Fruit fly (Drosophila melanogaster) whole organism, embryonic: ENCODE measurements around the gene CG2182.

Experiments
- BEAF-32 ChIP-seq: fragments of 200-800 bp; sonication (Bioruptor generic); optimal IDR thresholded peaks from 3 replicates; lab custom pipeline; 2017; ENCODE audit warnings: missing biosample characterization, missing genetic modification characterization, mild to moderate bottlenecking, moderate library complexity, missing genetic modification reagents
- Bdp1 ChIP-seq: fragments of 200-800 bp; sonication (Bioruptor generic); optimal IDR thresholded peaks from 3 replicates; lab custom pipeline; 2016; ENCODE audit warnings: missing biosample characterization, missing genetic modification characterization
- Blimp-1 ChIP-seq: fragments of 200-800 bp; sonication (Bioruptor generic); optimal IDR thresholded peaks from 3 replicates; lab custom pipeline; 2018; ENCODE audit warnings: missing biosample characterization, missing genetic modification characterization, mild to moderate bottlenecking, moderate library complexity, missing genetic modification reagents
- C15 ChIP-seq: fragments of 200-800 bp; sonication (Bioruptor generic); IDR thresholded peaks from 3 replicates; pipeline ENCODE4 v1.3.6; 2022; ENCODE audit warnings: missing biosample characterization, missing genetic modification characterization
- CG1024 ChIP-seq: fragments of 200-800 bp; sonication (Bioruptor generic); IDR thresholded peaks from 2 replicates; pipeline ENCODE4 v1.3.6; 2022; ENCODE audit warnings: missing biosample characterization, missing genetic modification characterization
- CG10274 ChIP-seq: fragments of 200-800 bp; sonication (Bioruptor generic); optimal IDR thresholded peaks from 3 replicates; lab custom pipeline; 2017; ENCODE audit warnings: missing biosample characterization, mild to moderate bottlenecking, missing genetic modification characterization
- CG11696 ChIP-seq: fragments of 200-800 bp; sonication (Bioruptor generic); IDR thresholded peaks from 2 replicates; pipeline ENCODE4 v1.3.6; 2022; ENCODE audit warnings: missing biosample characterization, missing genetic modification characterization
- CG11723 ChIP-seq: fragments of 200-800 bp; sonication (Bioruptor generic); optimal IDR thresholded peaks from 2 replicates; lab custom pipeline; 2017; ENCODE audit warnings: missing biosample characterization, mild to moderate bottlenecking, missing genetic modification characterization
- CG12769 ChIP-seq: fragments of 200-800 bp; sonication (Bioruptor generic); optimal IDR thresholded peaks from 2 replicates; lab custom pipeline; 2019; ENCODE audit warnings: missing biosample characterization, mild to moderate bottlenecking, missing genetic modification characterization, moderate library complexity
- CG13424 ChIP-seq: fragments of 200-800 bp; sonication (Bioruptor generic); optimal IDR thresholded peaks from 2 replicates; lab custom pipeline; 2019; ENCODE audit warnings: missing biosample characterization, mild to moderate bottlenecking, missing genetic modification characterization, moderate library complexity
- CG15269 ChIP-seq: fragments of 200-800 bp; sonication (Bioruptor generic); optimal IDR thresholded peaks from 2 replicates; lab custom pipeline; 2018; ENCODE audit warnings: missing biosample characterization, mild to moderate bottlenecking, missing genetic modification characterization, moderate library complexity
- CG15601 ChIP-seq: fragments of 200-800 bp; sonication (Bioruptor generic); optimal IDR thresholded peaks from 3 replicates; lab custom pipeline; 2019; ENCODE audit warnings: missing biosample characterization, mild to moderate bottlenecking, missing genetic modification characterization, moderate library complexity
- CG16815 ChIP-seq: fragments of 200-800 bp; sonication (Bioruptor generic); optimal IDR thresholded peaks from 3 replicates; lab custom pipeline; 2017; ENCODE audit warnings: missing biosample characterization, mild to moderate bottlenecking, missing genetic modification characterization
- CG17361 ChIP-seq: fragments of 200-800 bp; sonication (Bioruptor generic); IDR thresholded peaks from 3 replicates; pipeline ENCODE4 v1.3.6; 2022; ENCODE audit warnings: missing biosample characterization, missing genetic modification characterization
- CG17568 ChIP-seq: fragments of 200-800 bp; sonication (Bioruptor generic); optimal IDR thresholded peaks from 2 replicates; lab custom pipeline; 2018; ENCODE audit warnings: missing biosample characterization, mild to moderate bottlenecking, missing genetic modification characterization, moderate library complexity
- CG3065 ChIP-seq: fragments of 200-800 bp; sonication (Bioruptor generic); optimal IDR thresholded peaks from 2 replicates; lab custom pipeline; 2016; ENCODE audit warnings: missing biosample characterization, missing genetic modification characterization
- CG4820 ChIP-seq: fragments of 200-800 bp; sonication (Bioruptor generic); optimal IDR thresholded peaks from 3 replicates; lab custom pipeline; 2016; ENCODE audit warnings: missing biosample characterization, missing genetic modification characterization
- CG6791 ChIP-seq: fragments of 200-800 bp; sonication (Bioruptor generic); IDR thresholded peaks from 3 replicates; pipeline ENCODE4 v1.3.6; 2022; ENCODE audit warnings: missing biosample characterization, missing genetic modification characterization; ENCODE audit not compliant: partially characterized antibody
- CG7271 ChIP-seq: fragments of 200-800 bp; sonication (Bioruptor generic); optimal IDR thresholded peaks from 2 replicates; lab custom pipeline; 2018; ENCODE audit warnings: missing biosample characterization, mild to moderate bottlenecking, missing genetic modification characterization, moderate library complexity
- CG7357 ChIP-seq: fragments of 200-800 bp; sonication (Bioruptor generic); IDR thresholded peaks from 3 replicates; pipeline ENCODE4 v1.3.6; 2022; ENCODE audit warnings: missing biosample characterization, missing genetic modification characterization
- CG7928 ChIP-seq: fragments of 200-800 bp; sonication (Bioruptor generic); optimal IDR thresholded peaks from 2 replicates; lab custom pipeline; 2017; ENCODE audit warnings: missing biosample characterization, mild to moderate bottlenecking, missing genetic modification characterization
- CG8924 ChIP-seq: fragments of 200-800 bp; optimal IDR thresholded peaks from 3 replicates; lab custom pipeline; 2019; ENCODE audit warnings: missing biosample characterization, mild to moderate bottlenecking, missing genetic modification characterization, moderate library complexity
- CG9797 ChIP-seq: fragments of 200-800 bp; sonication (Bioruptor generic); optimal IDR thresholded peaks from 3 replicates; lab custom pipeline; 2018; ENCODE audit warnings: missing biosample characterization, mild to moderate bottlenecking, missing genetic modification characterization
- Dref ChIP-seq: fragments of 200-800 bp; sonication (Bioruptor generic); IDR thresholded peaks from 2 replicates; pipeline ENCODE4 v1.3.6; 2022; ENCODE audit warnings: missing biosample characterization, missing genetic modification characterization
- HLH4C ChIP-seq: fragments of 200-800 bp; sonication (Bioruptor generic); IDR thresholded peaks from 3 replicates; pipeline ENCODE4 v1.3.6; 2022; ENCODE audit warnings: missing biosample characterization, missing genetic modification characterization; ENCODE audit not compliant: partially characterized antibody
- Hmr ChIP-seq: fragments of 200-800 bp; sonication (Bioruptor generic); optimal IDR thresholded peaks from 3 replicates; lab custom pipeline; 2017; ENCODE audit warnings: mild to moderate bottlenecking, missing biosample characterization, missing genetic modification reagents, missing genetic modification characterization
- Hr51 ChIP-seq, 2 experiments: fragments of 200-800 bp; sonication (Bioruptor generic); optimal IDR thresholded peaks; 2 replicates in 1 of 2; 3 replicates in 1 of 2; lab custom pipeline; 2016 to 2018; ENCODE audit warnings: missing biosample characterization in 2 of 2, missing genetic modification characterization in 2 of 2, mild to moderate bottlenecking in 1 of 2, moderate library complexity in 1 of 2
- Hr78 ChIP-seq, 2 experiments: fragments of 200-800 bp in 1 of 2; fragments of >200 bp in 1 of 2; sonication (Bioruptor generic) in 1 of 2; optimal IDR thresholded peaks; 2 replicates each; lab custom pipeline; 2017 to 2019; ENCODE audit warnings: missing biosample characterization in 2 of 2, missing genetic modification characterization in 2 of 2, mild to moderate bottlenecking in 1 of 2, moderate library complexity in 1 of 2
- Lim3 ChIP-seq: fragments of 200-800 bp; sonication (Bioruptor generic); IDR thresholded peaks from 2 replicates; pipeline ENCODE4 v1.3.6; 2022; ENCODE audit warnings: missing biosample characterization, missing genetic modification characterization
- Meics ChIP-seq: fragments of 200-800 bp; sonication (Bioruptor generic); optimal IDR thresholded peaks from 2 replicates; lab custom pipeline; 2017; ENCODE audit warnings: missing biosample characterization, mild to moderate bottlenecking, missing genetic modification characterization
- Sin3A ChIP-seq: fragments of >200 bp; optimal IDR thresholded peaks from 2 replicates; lab custom pipeline; 2018
- Vsx1 ChIP-seq: fragments of 200-800 bp; sonication (Bioruptor generic); optimal IDR thresholded peaks from 2 replicates; lab custom pipeline; 2017; ENCODE audit warnings: missing biosample characterization, mild to moderate bottlenecking, missing genetic modification characterization, missing genetic modification reagents
- ab ChIP-seq: fragments of 200-800 bp; sonication (Bioruptor generic); optimal IDR thresholded peaks from 2 replicates; lab custom pipeline; 2016; ENCODE audit warnings: missing biosample characterization, missing genetic modification characterization
- abd-A ChIP-seq: fragments of 200-800 bp; sonication (Bioruptor generic); optimal IDR thresholded peaks from 3 replicates; lab custom pipeline; 2019; ENCODE audit warnings: missing biosample characterization, mild to moderate bottlenecking, missing genetic modification characterization, moderate library complexity
- aop ChIP-seq: fragments of 200-800 bp; sonication (Bioruptor generic); IDR thresholded peaks from 2 replicates; pipeline ENCODE4 v1.3.6; 2022; ENCODE audit warnings: missing biosample characterization, missing genetic modification characterization
- br ChIP-seq: fragments of >200 bp; optimal IDR thresholded peaks from 2 replicates; lab custom pipeline; 2017
- corto ChIP-seq: fragments of 200-800 bp; sonication (Bioruptor generic); optimal IDR thresholded peaks from 2 replicates; lab custom pipeline; 2016; ENCODE audit warnings: missing biosample characterization, mild to moderate bottlenecking, missing genetic modification characterization, moderate library complexity
- croc ChIP-seq: fragments of 200-800 bp; sonication (Bioruptor generic); conservative IDR thresholded peaks from 3 replicates; pipeline ENCODE4 v1.3.6; 2022; ENCODE audit warnings: missing biosample characterization, missing genetic modification characterization
- dpn ChIP-seq, 2 experiments: fragments of 200-800 bp; sonication (Bioruptor generic); optimal IDR thresholded peaks; 3 replicates each; lab custom pipeline; 2016; ENCODE audit warnings: missing biosample characterization in 2 of 2, missing genetic modification characterization in 2 of 2
- ewg ChIP-seq: fragments of 200-800 bp; sonication (Bioruptor generic); optimal IDR thresholded peaks from 3 replicates; lab custom pipeline; 2017; ENCODE audit warnings: mild to moderate bottlenecking, missing biosample characterization, missing genetic modification reagents, missing genetic modification characterization
- gce ChIP-seq: fragments of 200-800 bp; sonication (Bioruptor generic); IDR thresholded peaks from 3 replicates; pipeline ENCODE4 v1.3.6; 2022; ENCODE audit warnings: missing biosample characterization, missing genetic modification characterization
- hth ChIP-seq: fragments of >200 bp; optimal IDR thresholded peaks from 2 replicates; lab custom pipeline; 2017; ENCODE audit warnings: inconsistent platforms
- lola ChIP-seq, 3 experiments: fragments of >200 bp in 2 of 3; fragments of 200-800 bp in 1 of 3; sonication (Bioruptor generic) in 1 of 3; optimal IDR thresholded peaks; 2 replicates each; lab custom pipeline; 2017 to 2019; ENCODE audit warnings: missing biosample characterization in 3 of 3, missing genetic modification characterization in 3 of 3, mild to moderate bottlenecking in 1 of 3, moderate library complexity in 1 of 3
- pros ChIP-seq: fragments of 200-800 bp; sonication (Bioruptor generic); optimal IDR thresholded peaks from 3 replicates; lab custom pipeline; 2019; ENCODE audit warnings: missing biosample characterization, mild to moderate bottlenecking, missing genetic modification characterization, moderate library complexity
- schlank ChIP-seq: fragments of 200-800 bp; sonication (Bioruptor generic); optimal IDR thresholded peaks from 2 replicates; lab custom pipeline; 2018; ENCODE audit warnings: missing biosample characterization, mild to moderate bottlenecking, missing genetic modification characterization
- sob ChIP-seq: fragments of 200-800 bp; sonication (Bioruptor generic); IDR thresholded peaks from 2 replicates; pipeline ENCODE4 v1.3.6; 2022; ENCODE audit warnings: missing biosample characterization, missing genetic modification characterization
- stc ChIP-seq: fragments of 200-800 bp; sonication (Bioruptor generic); IDR thresholded peaks from 2 replicates; pipeline ENCODE4 v1.3.6; 2022; ENCODE audit warnings: missing biosample characterization, missing genetic modification characterization
- twi ChIP-seq: fragments of 200-800 bp; optimal IDR thresholded peaks from 2 replicates; lab custom pipeline; 2019; ENCODE audit warnings: missing biosample characterization, mild to moderate bottlenecking, missing genetic modification characterization, moderate library complexity
- vfl ChIP-seq: fragments of 200-800 bp; sonication (Bioruptor generic); optimal IDR thresholded peaks from 2 replicates; lab custom pipeline; 2016; ENCODE audit warnings: missing biosample characterization, missing genetic modification characterization
- zfh1 ChIP-seq: fragments of 200-800 bp; sonication (Bioruptor generic); IDR thresholded peaks from 3 replicates; pipeline ENCODE4 v1.3.6; 2022; ENCODE audit warnings: missing biosample characterization, missing genetic modification characterization

CG2182 gene

DNA sequence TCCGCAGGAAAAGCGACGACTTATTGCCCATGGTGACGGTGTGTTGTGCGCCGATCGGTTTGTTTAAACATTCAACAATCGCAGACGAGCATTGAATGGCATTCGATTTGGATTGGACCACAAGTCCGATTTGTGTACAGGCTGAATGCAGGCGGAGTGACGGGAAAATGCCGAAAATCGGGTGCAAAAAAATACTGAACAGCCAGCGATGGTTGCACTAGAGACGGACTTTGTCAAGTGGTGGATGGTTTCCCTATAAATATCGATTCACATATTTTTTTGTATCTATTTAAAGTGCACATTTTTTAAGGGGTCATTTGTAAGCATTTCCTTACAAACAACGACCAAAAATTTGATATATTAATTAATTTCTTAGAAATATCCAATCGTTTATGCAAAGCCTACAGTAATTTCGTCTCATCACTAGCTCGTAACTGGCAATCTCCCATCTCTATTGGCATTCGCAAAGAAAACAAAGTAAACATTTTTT, 5.0 kb downstream of the CG2182 start, which contains the start of the genes elm and MED27 (continued):
- TF ChIP-seq Blimp-1 = peak; percentile 86
- peak; percentile 90 for TF ChIP-seq croc (GFP tag; lab: Robert Waterston, UW)
- peak; percentile 79 for TF ChIP-seq Bdp1 (GFP tag; lab: Kevin White, UChicago)
- peak; percentile 78; the same call in 2 of the 3 replicates for TF ChIP-seq gce (GFP tag; lab: Robert Waterston, UW)
- peak; percentile 91 for TF ChIP-seq CG4820 (GFP tag; lab: Kevin White, UChicago)
- peak; percentile 95 for TF ChIP-seq CG15601 (tag; lab: Kevin White, UChicago)
- TF ChIP-seq CG17361 = peak; percentile 95
- peak; percentile 72 for TF ChIP-seq CG7928 (GFP tag; lab: Kevin White, UChicago)
- TF ChIP-seq Sin3A = peak; percentile 95
- no peak for TF ChIP-seq hth (lab: Kevin White, UChicago)
- TF ChIP-seq CG9797 (GFP tag; lab: Kevin White, UChicago) = peak; percentile 95
- peak; percentile 88 for TF ChIP-seq HLH4C (GFP tag; lab: Robert Waterston, UW)
- TF ChIP-seq ewg (GFP tag; lab: Kevin White, UChicago) = peak; percentile 80
- TF ChIP-seq abd-A = no peak
- peak; percentile 90 for TF ChIP-seq twi (tag; lab: Kevin White, UChicago)
- TF ChIP-seq CG8924 (tag; lab: Kevin White, UChicago) = peak; percentile 92
- peak; percentile 81; the same call in 2 of the 3 replicates for TF ChIP-seq C15 (GFP tag; lab: Robert Waterston, UW)
- peak; percentile 53 for TF ChIP-seq schlank (tag; lab: Kevin White, UChicago)
- TF ChIP-seq aop (GFP tag; lab: Robert Waterston, UW) = peak; percentile 80
- no peak for TF ChIP-seq CG17568
- TF ChIP-seq vfl (GFP tag; lab: Kevin White, UChicago) = peak; percentile 94
- peak; percentile 88 to 92 for TF ChIP-seq Hr51 (GFP tag; optimal IDR thresholded peaks at IDR 0.05; lab: Kevin White, UChicago)
- TF ChIP-seq CG3065 (GFP tag; lab: Kevin White, UChicago) = peak; percentile 78
- peak; percentile 60; the same call in 1 of the 2 replicates for TF ChIP-seq CG1024 (GFP tag; lab: Robert Waterston, UW)
- peak; percentile 93 for TF ChIP-seq Hmr (GFP tag; lab: Kevin White, UChicago)
- peak; percentile 80 for TF ChIP-seq ab (GFP tag; lab: Kevin White, UChicago)
- TF ChIP-seq dpn (GFP tag; optimal IDR thresholded peaks at IDR 0.05; lab: Kevin White, UChicago) = peak; percentile 95 to 96
- TF ChIP-seq CG12769 (tag; lab: Kevin White, UChicago) = peak; percentile 85
- peak; percentile 95 for TF ChIP-seq CG13424
- peak; percentile 53 for TF ChIP-seq Dref (GFP tag; lab: Robert Waterston, UW)
- peak; percentile 96 for TF ChIP-seq sob (GFP tag; lab: Robert Waterston, UW)
- TF ChIP-seq CG16815 (GFP tag; lab: Kevin White, UChicago) = peak; percentile 94
- peak; percentile 94 for TF ChIP-seq zfh1 (GFP tag; lab: Robert Waterston, UW)
- peak; percentile 83 for TF ChIP-seq CG7271 (tag; lab: Kevin White, UChicago)
- peak; percentile 75 for TF ChIP-seq stc (GFP tag; lab: Robert Waterston, UW)
- no peak for TF ChIP-seq br (lab: Kevin White, UChicago)
- TF ChIP-seq Vsx1 = no peak
- TF ChIP-seq Hr78 (GFP tag; optimal IDR thresholded peaks at IDR 0.05; lab: Kevin White, UChicago) = no peak
- peak; percentile 84 for TF ChIP-seq corto
- peak in 1 of 3 experiments; percentile 93 for TF ChIP-seq lola (GFP tag; optimal IDR thresholded peaks at IDR 0.05; lab: Kevin White, UChicago)
- peak; percentile 85 for TF ChIP-seq CG6791 (GFP tag; lab: Robert Waterston, UW)
- peak; percentile 81 for TF ChIP-seq CG11723 (GFP tag; lab: Kevin White, UChicago)
- peak; percentile 74 for TF ChIP-seq CG11696
- peak; percentile 87 for TF ChIP-seq CG7357 (GFP tag; lab: Robert Waterston, UW)
- TF ChIP-seq CG15269 (tag; lab: Kevin White, UChicago) = peak; percentile 90
- peak; percentile 81 for TF ChIP-seq Lim3 (GFP tag; lab: Robert Waterston, UW)
- TF ChIP-seq CG10274 (GFP tag; lab: Kevin White, UChicago) = peak; percentile 68
- TF ChIP-seq Meics (GFP tag; lab: Kevin White, UChicago) = peak; percentile 87
- peak; percentile 99 for TF ChIP-seq BEAF-32 (GFP tag; lab: Kevin White, UChicago)
- peak; percentile 16 for TF ChIP-seq pros (GFP tag; lab: Kevin White, UChicago)
